Fruit fly (Drosophila melanogaster) whole organism, embryonic: ENCODE results near the gene MBD-like.
A peak's percentile ranks its signal among the peaks of the same experiment; 100 is the strongest.

Experiments
- CG10431 ChIP-seq: fragments of 200-800 bp; sonication (Bioruptor generic); optimal IDR thresholded peaks from 3 replicates; lab custom pipeline; 2018; ENCODE audit warnings: missing biosample characterization, mild to moderate bottlenecking, missing genetic modification characterization
- CG8388 ChIP-seq: fragments of 200-800 bp; sonication (Bioruptor generic); optimal IDR thresholded peaks from 2 replicates; lab custom pipeline; 2019; ENCODE audit warnings: missing biosample characterization, mild to moderate bottlenecking, missing genetic modification characterization, moderate library complexity
- Nf-YB ChIP-seq: fragments of 200-800 bp; sonication (Bioruptor generic); optimal IDR thresholded peaks from 3 replicates; lab custom pipeline; 2019; ENCODE audit warnings: missing biosample characterization, mild to moderate bottlenecking, missing genetic modification characterization, moderate library complexity
- Pdp1 ChIP-seq, 2 experiments: fragments of 200-800 bp; sonication (Bioruptor generic); optimal IDR thresholded peaks; 3 replicates each; lab custom pipeline; 2016; ENCODE audit warnings: missing biosample characterization in 2 of 2, missing genetic modification characterization in 2 of 2, mild to moderate bottlenecking in 1 of 2, moderate library complexity in 1 of 2
- bbx ChIP-seq: fragments of 200-800 bp; sonication (Bioruptor generic); IDR thresholded peaks from 2 replicates; pipeline ENCODE4 v1.3.6; 2022; ENCODE audit warnings: missing biosample characterization, missing genetic modification characterization; ENCODE audit not compliant: partially characterized antibody
- cato ChIP-seq: fragments of 200-800 bp; sonication (Bioruptor generic); optimal IDR thresholded peaks from 2 replicates; lab custom pipeline; 2016; ENCODE audit warnings: missing biosample characterization, missing genetic modification characterization, borderline replicate concordance
- dan ChIP-seq: fragments of 200-800 bp; sonication (Bioruptor generic); IDR thresholded peaks from 2 replicates; pipeline ENCODE4 v1.3.6; 2022; ENCODE audit warnings: missing biosample characterization, missing genetic modification characterization
- sc ChIP-seq, 3 experiments: fragments of >200 bp in 2 of 3; fragments of 200-800 bp in 1 of 3; sonication (Bioruptor generic) in 1 of 3; optimal IDR thresholded peaks; 2 replicates in 2 of 3; 3 replicates in 1 of 3; lab custom pipeline; 2017; ENCODE audit warnings: mild to moderate bottlenecking in 1 of 3, missing biosample characterization in 1 of 3, missing genetic modification characterization in 1 of 3, missing genetic modification reagents in 1 of 3

MBD-like gene

dm6 chr3R:9608206-9608605, 48.6 kb downstream of the MBD-like start (continued):
- TF ChIP-seq cato (GFP tag; lab: Kevin White, UChicago) (no peak), CG10431 (GFP tag; lab: Kevin White, UChicago) (no peak), sc (optimal IDR thresholded peaks at IDR 0.05; lab: Kevin White, UChicago) (no peak), sc (GFP tag; optimal IDR thresholded peaks at IDR 0.05; lab: Kevin White, UChicago) (no peak), bbx (GFP tag; lab: Robert Waterston, UW) (peak; percentile 31; the same call in 1 of the 2 replicates), dan (GFP tag; lab: Robert Waterston, UW) (no peak), CG8388 (GFP tag; lab: Kevin White, UChicago) (no peak), Nf-YB (GFP tag; lab: Kevin White, UChicago) (no peak), Pdp1 (GFP tag; optimal IDR thresholded peaks at IDR 0.05; lab: Kevin White, UChicago) (peak in 1 of 2 experiments; percentile 67)
- TF ChIP-seq, all 482 proteins: peak for 15
